Fruit fly (Drosophila melanogaster) S2 (cell line): ENCODE results near the gene verm.

ENCODE experiments used
- CG8478 ChIP-seq: fragments of >200 bp; optimal IDR thresholded peaks from 2 replicates; lab custom pipeline; 2018
- CTCF ChIP-seq, 2 experiments: fragments of >200 bp; optimal IDR thresholded peaks; 2 replicates each; lab custom pipeline; 2018

dm6 chr3L:19674317-19674716, 20.7 kb downstream of the verm start:
- TF ChIP-seq CG8478 (no peak), CTCF (optimal IDR thresholded peaks at IDR 0.05; lab: Kevin White, UChicago) (no peak)
